Fruit fly (Drosophila melanogaster): Measurements from ENCODE around the gene CG6733.

dm6 chr3R:23130884-23131283, 33.4 kb downstream of the CG6733 start:
- TF ChIP-seq CG12768 (GFP tag; optimal IDR thresholded peaks at IDR 0.05) (no peak), CG11617 (GFP tag; optimal IDR thresholded peaks at IDR 0.05) (no peak), cnc (optimal IDR thresholded peaks at IDR 0.05) (no peak), kay (GFP tag; ENCODE audit: borderline replicate concordance) (no peak), CG5204 (GFP tag; optimal IDR thresholded peaks at IDR 0.05) (no peak), bab1 (GFP tag; optimal IDR thresholded peaks at IDR 0.05) (no peak), CG1620 (GFP tag; optimal IDR thresholded peaks at IDR 0.05) (no peak), CG33017 (tag; optimal IDR thresholded peaks at IDR 0.05) (no peak), tj (GFP tag; optimal IDR thresholded peaks at IDR 0.05) (no peak), Hr96 (GFP tag; optimal IDR thresholded peaks at IDR 0.05) (no peak), Mnt (GFP tag; optimal IDR thresholded peaks at IDR 0.05) (no peak), cic (GFP tag; optimal IDR thresholded peaks at IDR 0.05) (no peak)
